Worm (Caenorhabditis elegans): ENCODE results near the gene F56D6.20.

Gene F56D6.20

DNA sequence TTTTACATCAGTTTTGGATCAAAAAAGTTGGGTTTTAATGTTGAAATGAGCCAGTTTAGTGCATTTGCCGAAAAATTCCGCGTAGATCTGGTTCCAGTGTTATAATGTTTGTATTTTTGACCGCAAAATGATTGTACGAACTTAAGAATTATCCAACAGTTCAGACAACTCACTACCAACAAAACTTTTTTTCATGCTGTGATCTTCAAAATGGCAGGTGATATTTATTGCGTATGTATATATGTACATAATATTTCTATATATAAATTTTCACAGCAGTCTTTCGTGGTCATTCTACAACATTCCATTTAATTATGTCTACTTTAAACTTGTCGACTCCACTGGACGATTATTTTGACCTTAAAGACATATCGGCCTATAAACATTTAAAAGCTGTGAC lies 2.6 kb downstream of the F56D6.20 start, which contains the start of gene srz-20:
Gene srz-20, plus strand, starts transcription at position 301 of the 400 bp plus-strand sequence.
- TF ChIP-seq C08G9.2 (tag; optimal IDR thresholded peaks at IDR 0.05), result no peak
- no peak for TF ChIP-seq K02D7.2 (tag; optimal IDR thresholded peaks at IDR 0.05)
- no peak for TF ChIP-seq hlh-30 (tag; optimal IDR thresholded peaks at IDR 0.05; ENCODE audit: insufficient read depth)
- TF ChIP-seq Y22D7AL.16 (tag; optimal IDR thresholded peaks at IDR 0.05), result no peak
- TF ChIP-seq ceh-30 (tag; optimal IDR thresholded peaks at IDR 0.05), result no peak
- no peak for TF ChIP-seq ztf-16 (tag; optimal IDR thresholded peaks at IDR 0.05)
- no peak for TF ChIP-seq unc-86 (tag; optimal IDR thresholded peaks at IDR 0.05)
- TF ChIP-seq pha-2 (tag; optimal IDR thresholded peaks at IDR 0.05), result no peak
- no peak for TF ChIP-seq ceh-24 (tag; optimal IDR thresholded peaks at IDR 0.05)

DNA sequence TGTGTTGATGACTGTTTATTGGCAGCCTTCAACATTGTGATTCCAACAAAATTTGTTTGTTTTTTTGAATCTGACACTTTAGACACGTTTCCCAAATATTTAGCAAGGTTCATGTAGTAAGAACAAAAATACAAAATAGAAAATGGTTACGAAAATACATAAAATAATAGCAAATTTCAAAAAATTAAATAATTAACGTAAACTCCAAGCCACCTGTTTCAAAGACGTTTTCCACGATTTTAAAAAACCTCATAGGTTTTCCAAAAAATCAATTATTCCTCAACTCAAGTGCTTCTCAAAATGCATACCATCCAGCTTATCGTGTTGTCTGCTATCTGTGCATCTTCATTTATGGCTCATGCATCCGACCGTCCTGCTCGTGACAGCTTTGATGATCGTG lies 4.7 kb downstream of the F56D6.20 start, which contains the start of gene F56D6.14:
Gene F56D6.14, plus strand, starts transcription at position 301 of the 400 bp plus-strand sequence.
- no peak for TF ChIP-seq dmd-4 (tag; optimal IDR thresholded peaks at IDR 0.05; ENCODE audit: borderline replicate concordance)
- TF ChIP-seq zip-5 (tag; optimal IDR thresholded peaks at IDR 0.05), result no peak
- no peak for TF ChIP-seq unc-55 (GFP tag; optimal IDR thresholded peaks at IDR 0.05)
- TF ChIP-seq ceh-31 (tag; optimal IDR thresholded peaks at IDR 0.05), result no peak
- no peak for TF ChIP-seq syd-9 (tag; optimal IDR thresholded peaks at IDR 0.05)
- TF ChIP-seq dve-1 (tag; optimal IDR thresholded peaks at IDR 0.05), result no peak
- no peak for TF ChIP-seq F13H6.1 (tag; optimal IDR thresholded peaks at IDR 0.05)
- TF ChIP-seq sdc-2 (tag; optimal IDR thresholded peaks at IDR 0.05), result no peak
- no peak for TF ChIP-seq ceh-14 (tag; optimal IDR thresholded peaks at IDR 0.05)
- TF ChIP-seq ceh-18 (tag; optimal IDR thresholded peaks at IDR 0.05), result no peak
- no peak for TF ChIP-seq odd-2 (tag; optimal IDR thresholded peaks at IDR 0.05)
- no peak for TF ChIP-seq fax-1 (tag; optimal IDR thresholded peaks at IDR 0.05)
- no peak for TF ChIP-seq gmeb-2 (tag; optimal IDR thresholded peaks at IDR 0.05)

DNA sequence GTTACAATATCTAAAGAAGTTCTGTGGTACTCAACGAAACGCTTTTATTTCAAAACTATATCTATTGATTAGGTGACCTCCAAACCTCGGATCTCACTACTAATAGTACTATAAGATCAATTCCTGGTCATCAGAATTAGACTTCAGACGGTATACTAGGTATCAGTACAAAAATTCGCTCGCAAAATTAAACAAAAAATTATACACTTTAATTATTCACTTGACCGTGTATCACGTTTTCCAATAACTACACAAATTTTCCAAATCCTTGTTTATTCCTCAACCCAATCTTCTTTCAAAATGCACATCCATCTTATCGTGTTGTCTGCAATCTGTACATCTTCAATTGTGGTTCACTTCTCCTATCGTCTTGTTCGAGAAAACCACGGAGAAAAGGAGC lies 5.5 kb downstream of the F56D6.20 start, which contains the start of gene F56D6.23:
Gene F56D6.23, plus strand, starts transcription at position 301 of the 400 bp plus-strand sequence.
- TF ChIP-seq pha-4 (tag; optimal IDR thresholded peaks at IDR 0.05), result no peak
- no peak for TF ChIP-seq unc-55 (GFP tag; optimal IDR thresholded peaks at IDR 0.05)
- TF ChIP-seq lin-11 (tag; optimal IDR thresholded peaks at IDR 0.05), result no peak
- no peak for TF ChIP-seq ztf-16 (tag; optimal IDR thresholded peaks at IDR 0.05)
- TF ChIP-seq fax-1 (tag; optimal IDR thresholded peaks at IDR 0.05), result no peak
- no peak for TF ChIP-seq hlh-13 (GFP tag; optimal IDR thresholded peaks at IDR 0.05)
- TF ChIP-seq ceh-19 (GFP tag; optimal IDR thresholded peaks at IDR 0.05), result no peak
- no peak for TF ChIP-seq K09A11.1 (tag; optimal IDR thresholded peaks at IDR 0.05; ENCODE audit: insufficient read depth)
- TF ChIP-seq madf-2 (tag; optimal IDR thresholded peaks at IDR 0.05), result no peak
- no peak for TF ChIP-seq nhr-11 (tag; optimal IDR thresholded peaks at IDR 0.05)
- no peak for TF ChIP-seq eyg-1 (tag; optimal IDR thresholded peaks at IDR 0.05)
- TF ChIP-seq ahr-1 (tag; optimal IDR thresholded peaks at IDR 0.05), result no peak
- no peak for TF ChIP-seq ama-1 (optimal IDR thresholded peaks at IDR 0.05)
- no peak for TF ChIP-seq sox-2 (GFP tag; IDR thresholded peaks at IDR 0.05)
- TF ChIP-seq dve-1 (tag; optimal IDR thresholded peaks at IDR 0.05), result no peak
- TF ChIP-seq rnt-1 (tag; optimal IDR thresholded peaks at IDR 0.05), result no peak
- no peak for TF ChIP-seq ttx-3 (tag; optimal IDR thresholded peaks at IDR 0.05)
- TF ChIP-seq mec-3 (tag; optimal IDR thresholded peaks at IDR 0.05; ENCODE audit: borderline replicate concordance), result no peak
- no peak for TF ChIP-seq ceh-2 (tag; optimal IDR thresholded peaks at IDR 0.05)

DNA sequence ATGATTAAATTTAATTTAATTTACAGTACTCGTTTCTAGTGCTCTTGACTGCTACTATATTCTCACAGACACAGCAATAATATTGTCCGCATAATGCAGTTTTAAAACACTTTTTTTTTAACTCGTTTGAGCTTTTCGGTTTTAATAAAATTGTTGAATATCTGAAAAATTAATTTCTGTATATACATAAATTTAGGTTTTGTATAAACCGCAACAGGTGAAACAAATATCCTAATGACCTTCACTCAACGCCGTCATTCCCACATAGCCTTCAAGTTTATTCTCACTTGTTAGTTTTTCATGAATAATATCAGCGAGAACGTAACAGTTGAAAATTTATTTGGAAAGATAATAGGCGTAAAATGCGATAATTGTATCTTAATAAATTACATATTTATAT lies 6.8 kb downstream of the F56D6.20 start, which contains the start of gene srz-19:
Gene srz-19, plus strand, starts transcription at position 301 of the 400 bp plus-strand sequence.
- TF ChIP-seq eyg-1 (tag; optimal IDR thresholded peaks at IDR 0.05) (no peak), zip-5 (tag; optimal IDR thresholded peaks at IDR 0.05) (no peak), C38D4.7 (GFP tag; optimal IDR thresholded peaks at IDR 0.05) (no peak), ceh-9 (tag; optimal IDR thresholded peaks at IDR 0.05) (no peak), ceh-31 (tag; optimal IDR thresholded peaks at IDR 0.05) (no peak), tbx-2 (tag; optimal IDR thresholded peaks at IDR 0.05) (no peak), K09A11.1 (tag; optimal IDR thresholded peaks at IDR 0.05; ENCODE audit: insufficient read depth) (no peak), ttx-3 (tag; optimal IDR thresholded peaks at IDR 0.05) (no peak), ceh-18 (tag; optimal IDR thresholded peaks at IDR 0.05) (no peak), elt-4 (tag; optimal IDR thresholded peaks at IDR 0.05) (no peak), che-1 (tag; optimal IDR thresholded peaks at IDR 0.05) (no peak), unc-55 (GFP tag; optimal IDR thresholded peaks at IDR 0.05) (no peak), F13H6.1 (tag; optimal IDR thresholded peaks at IDR 0.05) (no peak), pqm-1 (tag; optimal IDR thresholded peaks at IDR 0.05) (no peak), fkh-10 (GFP tag; optimal IDR thresholded peaks at IDR 0.05) (no peak), ceh-6 (GFP tag; optimal IDR thresholded peaks at IDR 0.05) (no peak), Y22D7AL.16 (tag; optimal IDR thresholded peaks at IDR 0.05) (no peak)

Measured in whole organism, late embryonic.